Worm (Caenorhabditis elegans): ENCODE results near the gene rer-1.

The rer-1 gene

ce11 chrII:8800830-8801229, 10.3 kb upstream of the rer-1 start, which contains the start of gene appg-2:
appg-2 (plus strand) TSS chrII:8801130.
- no peak for TF ChIP-seq ztf-23 (GFP tag; IDR thresholded peaks at IDR 0.05)
- TF ChIP-seq ztf-29 (GFP tag; IDR thresholded peaks at IDR 0.05): no peak
- TF ChIP-seq ref-1 (GFP tag; conservative IDR thresholded peaks at IDR 0.05): no peak

- TF ChIP-seq tab-1 (GFP tag; IDR thresholded peaks at IDR 0.05) (no peak), ztf-29 (GFP tag; IDR thresholded peaks at IDR 0.05) (no peak), cog-1 (tag; optimal IDR thresholded peaks at IDR 0.05) (no peak)
Observed at ce11 chrII:8806921-8807320, 4.2 kb upstream of the rer-1 start, which contains the start of gene pho-13. pho-13 (minus strand) TSS chrII:8807021.

ce11 chrII:8808482-8808881, 2.7 kb upstream of the rer-1 start, which contains the start of gene F07H5.10:
F07H5.10 (minus strand) TSS chrII:8808582.
- TF ChIP-seq med-1 (GFP tag; optimal IDR thresholded peaks at IDR 0.05; ENCODE audit: insufficient read depth): no peak
- no peak for TF ChIP-seq ztf-23 (GFP tag; IDR thresholded peaks at IDR 0.05)
- TF ChIP-seq ref-1 (GFP tag; conservative IDR thresholded peaks at IDR 0.05): no peak
- no peak for TF ChIP-seq T22C8.4 (GFP tag; IDR thresholded peaks at IDR 0.05)
- TF ChIP-seq ztf-29 (GFP tag; IDR thresholded peaks at IDR 0.05): no peak
- no peak for TF ChIP-seq klf-2 (GFP tag; conservative IDR thresholded peaks at IDR 0.05)
- no peak for TF ChIP-seq flt-1 (GFP tag; IDR thresholded peaks at IDR 0.05)
- no peak for TF ChIP-seq tab-1 (GFP tag; IDR thresholded peaks at IDR 0.05)
- no peak for TF ChIP-seq cog-1 (tag; optimal IDR thresholded peaks at IDR 0.05)

- TF ChIP-seq cog-1 (tag; optimal IDR thresholded peaks at IDR 0.05): no peak
- no peak for TF ChIP-seq ztf-29 (GFP tag; IDR thresholded peaks at IDR 0.05)
- no peak for TF ChIP-seq med-1 (GFP tag; optimal IDR thresholded peaks at IDR 0.05; ENCODE audit: insufficient read depth)
- no peak for TF ChIP-seq klf-2 (GFP tag; conservative IDR thresholded peaks at IDR 0.05)
- no peak for TF ChIP-seq T22C8.4 (GFP tag; IDR thresholded peaks at IDR 0.05)
- no peak for TF ChIP-seq flt-1 (GFP tag; IDR thresholded peaks at IDR 0.05)
- TF ChIP-seq ztf-23 (GFP tag; IDR thresholded peaks at IDR 0.05): no peak
- no peak for TF ChIP-seq ref-1 (GFP tag; conservative IDR thresholded peaks at IDR 0.05)
- TF ChIP-seq tab-1 (GFP tag; IDR thresholded peaks at IDR 0.05): no peak
Observed at ce11 chrII:8811825-8812224, 655 bp downstream of the rer-1 start.

ce11 chrII:8812346-8812745, 1.2 kb downstream of the rer-1 start:
- TF ChIP-seq klf-2 (GFP tag; conservative IDR thresholded peaks at IDR 0.05): no peak
- no peak for TF ChIP-seq ztf-29 (GFP tag; IDR thresholded peaks at IDR 0.05)
- TF ChIP-seq tab-1 (GFP tag; IDR thresholded peaks at IDR 0.05): no peak
- no peak for TF ChIP-seq ref-1 (GFP tag; conservative IDR thresholded peaks at IDR 0.05)
- no peak for TF ChIP-seq T22C8.4 (GFP tag; IDR thresholded peaks at IDR 0.05)
- TF ChIP-seq med-1 (GFP tag; optimal IDR thresholded peaks at IDR 0.05; ENCODE audit: insufficient read depth): no peak
- no peak for TF ChIP-seq ztf-23 (GFP tag; IDR thresholded peaks at IDR 0.05)
- no peak for TF ChIP-seq cog-1 (tag; optimal IDR thresholded peaks at IDR 0.05)
- no peak for TF ChIP-seq flt-1 (GFP tag; IDR thresholded peaks at IDR 0.05)

- TF ChIP-seq ref-1 (GFP tag; conservative IDR thresholded peaks at IDR 0.05): no peak
- TF ChIP-seq klf-2 (GFP tag; conservative IDR thresholded peaks at IDR 0.05): no peak
- no peak for TF ChIP-seq ztf-29 (GFP tag; IDR thresholded peaks at IDR 0.05)
- no peak for TF ChIP-seq tab-1 (GFP tag; IDR thresholded peaks at IDR 0.05)
- no peak for TF ChIP-seq med-1 (GFP tag; optimal IDR thresholded peaks at IDR 0.05; ENCODE audit: insufficient read depth)
- no peak for TF ChIP-seq T22C8.4 (GFP tag; IDR thresholded peaks at IDR 0.05)
- TF ChIP-seq flt-1 (GFP tag; IDR thresholded peaks at IDR 0.05): no peak
- TF ChIP-seq ztf-23 (GFP tag; IDR thresholded peaks at IDR 0.05): no peak
- TF ChIP-seq cog-1 (tag; optimal IDR thresholded peaks at IDR 0.05): no peak
Observed at ce11 chrII:8813659-8814058, 2.5 kb downstream of the rer-1 start.

- TF ChIP-seq flt-1 (GFP tag; IDR thresholded peaks at IDR 0.05) (no peak), ztf-29 (GFP tag; IDR thresholded peaks at IDR 0.05) (no peak), tab-1 (GFP tag; IDR thresholded peaks at IDR 0.05) (no peak), cog-1 (tag; optimal IDR thresholded peaks at IDR 0.05) (no peak), T22C8.4 (GFP tag; IDR thresholded peaks at IDR 0.05) (no peak), ztf-23 (GFP tag; IDR thresholded peaks at IDR 0.05) (no peak), ref-1 (GFP tag; conservative IDR thresholded peaks at IDR 0.05) (no peak), klf-2 (GFP tag; conservative IDR thresholded peaks at IDR 0.05) (no peak), med-1 (GFP tag; optimal IDR thresholded peaks at IDR 0.05; ENCODE audit: insufficient read depth) (no peak)
Observed at ce11 chrII:8814231-8814630, 3.1 kb downstream of the rer-1 start.

ce11 chrII:8817225-8817624, 6.1 kb downstream of the rer-1 start:
- TF ChIP-seq klf-2 (GFP tag; conservative IDR thresholded peaks at IDR 0.05): no peak
- no peak for TF ChIP-seq cog-1 (tag; optimal IDR thresholded peaks at IDR 0.05)
- no peak for TF ChIP-seq flt-1 (GFP tag; IDR thresholded peaks at IDR 0.05)
- no peak for TF ChIP-seq ztf-29 (GFP tag; IDR thresholded peaks at IDR 0.05)
- TF ChIP-seq T22C8.4 (GFP tag; IDR thresholded peaks at IDR 0.05): no peak
- TF ChIP-seq med-1 (GFP tag; optimal IDR thresholded peaks at IDR 0.05; ENCODE audit: insufficient read depth): no peak
- no peak for TF ChIP-seq tab-1 (GFP tag; IDR thresholded peaks at IDR 0.05)
- no peak for TF ChIP-seq ztf-23 (GFP tag; IDR thresholded peaks at IDR 0.05)
- no peak for TF ChIP-seq ref-1 (GFP tag; conservative IDR thresholded peaks at IDR 0.05)

ce11 chrII:8818257-8818656, 7.1 kb downstream of the rer-1 start:
- no peak for TF ChIP-seq med-1 (GFP tag; optimal IDR thresholded peaks at IDR 0.05; ENCODE audit: insufficient read depth)
- TF ChIP-seq klf-2 (GFP tag; conservative IDR thresholded peaks at IDR 0.05): no peak
- TF ChIP-seq ref-1 (GFP tag; conservative IDR thresholded peaks at IDR 0.05): no peak
- TF ChIP-seq cog-1 (tag; optimal IDR thresholded peaks at IDR 0.05): no peak
- no peak for TF ChIP-seq T22C8.4 (GFP tag; IDR thresholded peaks at IDR 0.05)
- TF ChIP-seq ztf-23 (GFP tag; IDR thresholded peaks at IDR 0.05): no peak
- no peak for TF ChIP-seq flt-1 (GFP tag; IDR thresholded peaks at IDR 0.05)
- TF ChIP-seq ztf-29 (GFP tag; IDR thresholded peaks at IDR 0.05): no peak
- no peak for TF ChIP-seq tab-1 (GFP tag; IDR thresholded peaks at IDR 0.05)
